Worm (Caenorhabditis elegans): ENCODE measurements around the gene F58G1.8.

Gene F58G1.8

DNA sequence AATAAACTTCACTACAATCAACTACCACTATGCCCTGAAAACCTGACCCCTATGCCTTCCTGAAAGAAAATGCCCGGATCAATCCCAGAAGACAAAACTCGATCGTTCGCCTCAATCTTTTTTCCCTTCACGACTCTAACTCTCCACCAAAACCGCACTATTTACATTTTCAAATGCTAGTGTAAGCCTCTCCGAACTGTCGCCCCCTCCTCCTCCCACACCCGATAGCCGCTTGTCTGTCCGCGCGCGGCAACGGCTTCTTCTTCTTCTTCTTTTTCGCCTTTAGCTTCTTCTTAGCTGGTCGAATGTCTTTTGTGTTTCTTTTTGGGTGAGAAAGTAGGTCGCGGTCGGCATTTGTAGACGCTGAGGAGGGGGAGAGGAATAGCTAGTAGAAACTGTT lies 34.8 kb upstream of the F58G1.8 start:
- TF ChIP-seq ets-7 (tag; optimal IDR thresholded peaks at IDR 0.05) (no peak), F13C5.2 (tag; optimal IDR thresholded peaks at IDR 0.05) (no peak), hnd-1 (tag; optimal IDR thresholded peaks at IDR 0.05) (no peak), sea-1 (GFP tag; conservative IDR thresholded peaks at IDR 0.05) (no peak), ama-1 (optimal IDR thresholded peaks at IDR 0.05) (no peak), tra-4 (tag; optimal IDR thresholded peaks at IDR 0.05) (no peak), tbx-37 (GFP tag; conservative IDR thresholded peaks at IDR 0.05) (no peak), pes-1 (GFP tag; IDR thresholded peaks at IDR 0.05) (no peak), aly-1 (tag; optimal IDR thresholded peaks at IDR 0.05) (no peak), hmbx-1 (tag; optimal IDR thresholded peaks at IDR 0.05) (no peak)

- TF ChIP-seq sea-1 (GFP tag; conservative IDR thresholded peaks at IDR 0.05), result no peak
- no peak for TF ChIP-seq flt-1 (GFP tag; IDR thresholded peaks at IDR 0.05)
Measured at ce11 chrII:12954670-12955069, 29.2 kb upstream of the F58G1.8 start, which contains the start of the genes Y38F1A.1 and Y38F1A.2. TSS of gene Y38F1A.1 (minus strand) at chrII:12954770. TSS of gene Y38F1A.2 (plus strand) at chrII:12954958.

DNA sequence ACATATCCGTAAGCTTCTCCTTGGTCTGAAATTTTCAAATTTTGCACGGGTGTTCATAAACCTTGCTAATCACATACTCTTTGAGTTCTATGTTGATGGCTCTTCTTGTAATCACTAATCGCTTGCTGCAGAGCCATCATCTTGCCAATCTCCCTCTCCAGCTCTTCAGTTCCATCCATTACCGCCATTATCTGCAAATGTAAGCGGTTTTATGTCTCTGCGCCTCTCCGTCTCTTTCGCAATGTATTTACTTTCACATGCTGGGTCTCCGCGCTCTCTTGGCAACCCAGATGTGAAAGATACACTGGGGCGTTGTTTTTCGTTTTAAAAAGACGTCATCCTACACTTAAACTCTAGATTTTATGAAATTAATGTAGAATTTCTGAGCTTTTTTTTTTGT lies 27.8 kb upstream of the F58G1.8 start:
- TF ChIP-seq flt-1 (GFP tag; IDR thresholded peaks at IDR 0.05) (no peak), ets-7 (tag; optimal IDR thresholded peaks at IDR 0.05) (no peak), hmg-4 (GFP tag; optimal IDR thresholded peaks at IDR 0.05) (no peak), F13C5.2 (tag; optimal IDR thresholded peaks at IDR 0.05) (no peak), ceh-13 (GFP tag; optimal IDR thresholded peaks at IDR 0.05) (no peak)

DNA sequence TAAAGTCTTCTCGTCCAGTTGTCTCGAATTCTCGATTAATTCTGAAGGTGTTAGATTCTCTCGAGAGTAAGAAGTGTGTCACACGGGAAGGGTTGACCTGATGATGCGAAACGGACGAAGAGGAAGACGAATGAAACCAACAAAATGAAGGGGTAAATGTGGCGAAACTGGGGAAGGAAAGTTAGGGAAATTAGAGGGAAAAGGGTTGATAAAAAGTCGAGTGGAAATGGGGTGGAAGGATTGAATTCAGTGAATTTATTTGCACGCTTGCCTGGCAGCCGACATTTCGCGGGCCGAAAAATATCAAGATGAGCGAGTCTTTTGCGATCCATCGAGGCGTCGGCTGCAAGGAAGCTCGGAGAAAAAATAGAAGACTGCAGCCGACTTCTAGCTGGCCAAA lies 22.7 kb upstream of the F58G1.8 start, which contains the start of gene F58G1.7:
F58G1.7 (minus strand) TSS at position 101 of the 400 bp plus-strand sequence.
- TF ChIP-seq B0310.2 (tag; optimal IDR thresholded peaks at IDR 0.05) (no peak), aly-1 (tag; optimal IDR thresholded peaks at IDR 0.05) (no peak), ceh-13 (GFP tag; optimal IDR thresholded peaks at IDR 0.05) (no peak), hmg-4 (GFP tag; optimal IDR thresholded peaks at IDR 0.05) (no peak), tbx-11 (GFP tag; IDR thresholded peaks at IDR 0.05) (no peak), hnd-1 (tag; optimal IDR thresholded peaks at IDR 0.05) (no peak), tra-4 (tag; optimal IDR thresholded peaks at IDR 0.05) (no peak), F13C5.2 (tag; optimal IDR thresholded peaks at IDR 0.05) (no peak), scrt-1 (GFP tag; IDR thresholded peaks at IDR 0.05) (no peak), sea-1 (GFP tag; conservative IDR thresholded peaks at IDR 0.05) (no peak), ceh-36 (tag; optimal IDR thresholded peaks at IDR 0.05) (no peak), ets-7 (tag; optimal IDR thresholded peaks at IDR 0.05) (no peak), pes-1 (GFP tag; IDR thresholded peaks at IDR 0.05) (no peak), ama-1 (optimal IDR thresholded peaks at IDR 0.05) (no peak), tbx-37 (GFP tag; conservative IDR thresholded peaks at IDR 0.05) (no peak), flt-1 (GFP tag; IDR thresholded peaks at IDR 0.05) (no peak)

DNA sequence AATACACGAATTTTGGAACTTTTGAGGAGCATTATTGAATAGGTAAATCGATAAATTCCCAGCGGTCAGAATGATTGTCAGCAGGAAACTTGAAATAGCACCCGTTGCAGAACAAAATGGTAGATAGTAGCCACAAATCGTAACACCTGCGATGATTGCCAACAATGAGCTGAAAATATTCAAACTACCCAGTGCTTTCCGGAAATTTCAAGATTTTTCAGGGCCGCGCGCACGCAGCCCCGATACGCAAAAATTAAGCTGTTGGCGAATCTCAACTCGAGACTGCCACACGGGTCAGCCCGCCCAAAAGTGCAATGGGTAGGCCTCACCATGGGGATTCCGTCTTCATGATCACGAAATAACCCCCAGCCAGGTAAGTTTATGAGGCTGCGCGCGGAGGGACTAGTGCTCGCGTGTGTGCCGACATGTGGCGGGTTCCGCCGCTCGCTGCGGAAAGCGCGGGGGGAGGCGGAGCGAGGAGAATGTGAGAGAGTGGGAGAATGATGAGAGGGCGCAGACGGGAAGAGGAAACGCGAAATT lies 19.2 kb upstream of the F58G1.8 start:
- TF ChIP-seq F13C5.2 (tag; optimal IDR thresholded peaks at IDR 0.05), result peak; percentile 82
- TF ChIP-seq tra-4 (tag; optimal IDR thresholded peaks at IDR 0.05), result peak; percentile 88
- peak; percentile 48 for TF ChIP-seq ets-7 (tag; optimal IDR thresholded peaks at IDR 0.05)
- peak; percentile 80; the same call in 1 of the 2 replicates for TF ChIP-seq pes-1 (GFP tag; IDR thresholded peaks at IDR 0.05)
- TF ChIP-seq ama-1 (optimal IDR thresholded peaks at IDR 0.05), result peak; percentile 97
- TF ChIP-seq B0310.2 (tag; optimal IDR thresholded peaks at IDR 0.05), result peak; percentile 86
- TF ChIP-seq hmg-4 (GFP tag; optimal IDR thresholded peaks at IDR 0.05), result peak; percentile 85
- TF ChIP-seq scrt-1 (GFP tag; IDR thresholded peaks at IDR 0.05), result peak; percentile 36; the same call in 1 of the 2 replicates
- no peak for TF ChIP-seq hnd-1 (tag; optimal IDR thresholded peaks at IDR 0.05)
- TF ChIP-seq hmbx-1 (tag; optimal IDR thresholded peaks at IDR 0.05), result peak; percentile 66
- TF ChIP-seq tbx-37 (GFP tag; conservative IDR thresholded peaks at IDR 0.05), result peak; percentile 30; the same call in 1 of the 2 replicates
- TF ChIP-seq flt-1 (GFP tag; IDR thresholded peaks at IDR 0.05), result peak; percentile 47; the same call in 1 of the 2 replicates
- peak; percentile 69 for TF ChIP-seq ceh-36 (tag; optimal IDR thresholded peaks at IDR 0.05)
- 0 out of 2 replicates have a peak, but pooled peaks have one; percentile 68 for TF ChIP-seq sea-1 (GFP tag; conservative IDR thresholded peaks at IDR 0.05)
- peak; percentile 21 for TF ChIP-seq ceh-13 (GFP tag; optimal IDR thresholded peaks at IDR 0.05)
- peak; percentile 56 for TF ChIP-seq aly-1 (tag; optimal IDR thresholded peaks at IDR 0.05)
- TF ChIP-seq tbx-11 (GFP tag; IDR thresholded peaks at IDR 0.05), result peak; percentile 58

DNA sequence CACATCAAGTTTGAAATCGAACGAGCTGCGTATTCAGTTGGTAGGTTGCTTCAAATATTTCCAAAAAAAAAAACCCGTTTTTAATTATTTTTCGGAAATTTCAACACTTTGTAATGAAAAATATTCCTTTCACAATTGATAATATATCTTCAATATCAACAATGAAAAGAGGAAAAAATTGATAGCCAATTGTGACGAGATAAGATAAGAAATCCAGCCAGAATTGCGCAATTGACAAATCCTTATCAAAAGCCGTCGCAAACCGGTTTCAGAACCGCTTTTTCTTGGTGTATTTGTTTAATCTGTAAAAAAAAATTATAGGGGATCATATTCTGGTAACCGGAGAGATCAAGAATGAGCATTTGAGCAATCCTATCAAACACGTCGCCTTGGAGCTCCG lies 17.0 kb upstream of the F58G1.8 start:
- TF ChIP-seq hmbx-1 (tag; optimal IDR thresholded peaks at IDR 0.05) (no peak), tra-4 (tag; optimal IDR thresholded peaks at IDR 0.05) (no peak), ceh-36 (tag; optimal IDR thresholded peaks at IDR 0.05) (no peak), ceh-13 (GFP tag; optimal IDR thresholded peaks at IDR 0.05) (no peak), hnd-1 (tag; optimal IDR thresholded peaks at IDR 0.05) (no peak), F13C5.2 (tag; optimal IDR thresholded peaks at IDR 0.05) (no peak), B0310.2 (tag; optimal IDR thresholded peaks at IDR 0.05) (no peak), ets-7 (tag; optimal IDR thresholded peaks at IDR 0.05) (no peak), pes-1 (GFP tag; IDR thresholded peaks at IDR 0.05) (no peak), hmg-4 (GFP tag; optimal IDR thresholded peaks at IDR 0.05) (no peak), tbx-37 (GFP tag; conservative IDR thresholded peaks at IDR 0.05) (no peak), aly-1 (tag; optimal IDR thresholded peaks at IDR 0.05) (no peak), flt-1 (GFP tag; IDR thresholded peaks at IDR 0.05) (no peak), sea-1 (GFP tag; conservative IDR thresholded peaks at IDR 0.05) (no peak), tbx-11 (GFP tag; IDR thresholded peaks at IDR 0.05) (no peak), scrt-1 (GFP tag; IDR thresholded peaks at IDR 0.05) (no peak)

DNA sequence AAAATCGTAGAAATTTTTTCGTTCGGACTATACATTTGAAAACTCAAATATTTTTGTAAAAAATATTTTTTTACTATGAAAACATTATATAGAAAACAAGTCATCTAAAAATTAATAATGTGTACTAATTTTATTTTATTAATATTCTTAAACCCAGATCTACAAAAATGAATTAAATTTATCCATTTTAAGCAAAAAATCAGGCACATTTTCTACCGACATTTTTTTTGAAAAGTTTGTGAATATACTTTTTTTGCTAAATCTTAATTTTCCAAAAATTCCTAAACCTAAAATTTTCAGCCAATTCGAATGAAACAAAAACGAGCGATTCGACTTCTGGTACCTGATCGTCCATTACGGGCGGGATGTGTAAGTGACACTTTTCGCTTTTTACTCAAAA lies 14.3 kb upstream of the F58G1.8 start, which contains the start of gene arrd-10:
arrd-10 (plus strand) TSS at position 301 of the 400 bp plus-strand sequence.
- TF ChIP-seq aly-1 (tag; optimal IDR thresholded peaks at IDR 0.05), result no peak
- no peak for TF ChIP-seq ceh-36 (tag; optimal IDR thresholded peaks at IDR 0.05)
- no peak for TF ChIP-seq ets-7 (tag; optimal IDR thresholded peaks at IDR 0.05)
- no peak for TF ChIP-seq B0310.2 (tag; optimal IDR thresholded peaks at IDR 0.05)
- TF ChIP-seq hmg-4 (GFP tag; optimal IDR thresholded peaks at IDR 0.05), result no peak
- TF ChIP-seq hmbx-1 (tag; optimal IDR thresholded peaks at IDR 0.05), result no peak
- TF ChIP-seq scrt-1 (GFP tag; IDR thresholded peaks at IDR 0.05), result no peak
- no peak for TF ChIP-seq flt-1 (GFP tag; IDR thresholded peaks at IDR 0.05)
- TF ChIP-seq tbx-37 (GFP tag; conservative IDR thresholded peaks at IDR 0.05), result no peak
- no peak for TF ChIP-seq tra-4 (tag; optimal IDR thresholded peaks at IDR 0.05)
- TF ChIP-seq sea-1 (GFP tag; conservative IDR thresholded peaks at IDR 0.05), result no peak
- TF ChIP-seq F13C5.2 (tag; optimal IDR thresholded peaks at IDR 0.05), result no peak
- no peak for TF ChIP-seq pes-1 (GFP tag; IDR thresholded peaks at IDR 0.05)
